Fruit fly (Drosophila melanogaster) whole organism, embryonic: ENCODE data around the gene Bcs1.

Experiments used
- Adf1 ChIP-seq: fragments of 200-800 bp; sonication (Bioruptor generic); IDR thresholded peaks from 2 replicates; pipeline ENCODE4 v1.3.6; 2022; ENCODE audit warnings: missing biosample characterization, missing genetic modification characterization
- B-H1 ChIP-seq: fragments of 200-800 bp; sonication (Bioruptor generic); IDR thresholded peaks from 3 replicates; pipeline ENCODE4 v1.3.6; 2022; ENCODE audit warnings: missing biosample characterization, missing genetic modification characterization
- BEAF-32 ChIP-seq: fragments of 200-800 bp; sonication (Bioruptor generic); optimal IDR thresholded peaks from 3 replicates; lab custom pipeline; 2017; ENCODE audit warnings: missing biosample characterization, missing genetic modification characterization, mild to moderate bottlenecking, moderate library complexity, missing genetic modification reagents
- CG10209 ChIP-seq: fragments of 200-800 bp; sonication (Bioruptor generic); optimal IDR thresholded peaks from 3 replicates; lab custom pipeline; 2017; ENCODE audit warnings: missing biosample characterization, mild to moderate bottlenecking, missing genetic modification characterization, missing genetic modification reagents
- CG10565 ChIP-seq: fragments of 200-800 bp; sonication (Bioruptor generic); optimal IDR thresholded peaks from 3 replicates; lab custom pipeline; 2016; ENCODE audit warnings: missing biosample characterization, mild to moderate bottlenecking, missing genetic modification characterization
- CG10654 ChIP-seq: fragments of 200-800 bp; sonication (Bioruptor generic); optimal IDR thresholded peaks from 2 replicates; lab custom pipeline; 2016; ENCODE audit warnings: missing biosample characterization, missing genetic modification characterization
- CG11247 ChIP-seq: fragments of 200-800 bp; sonication (Bioruptor generic); IDR thresholded peaks from 2 replicates; pipeline ENCODE4 v1.3.6; 2022; ENCODE audit warnings: missing biosample characterization, missing genetic modification characterization
- CG11695 ChIP-seq: fragments of 200-800 bp; sonication (Bioruptor generic); IDR thresholded peaks from 3 replicates; pipeline ENCODE4 v1.3.6; 2022; ENCODE audit warnings: missing biosample characterization, missing genetic modification characterization
- CG14050 ChIP-seq: fragments of 200-800 bp; sonication (Bioruptor generic); IDR thresholded peaks from 3 replicates; pipeline ENCODE4 v1.3.6; 2022; ENCODE audit warnings: missing biosample characterization, missing genetic modification characterization
- CG14710 ChIP-seq: fragments of 200-800 bp; sonication (Bioruptor generic); optimal IDR thresholded peaks from 3 replicates; lab custom pipeline; 2019; ENCODE audit warnings: missing biosample characterization, mild to moderate bottlenecking, missing genetic modification characterization, moderate library complexity
- CG14860 ChIP-seq: fragments of 200-800 bp; sonication (Bioruptor generic); IDR thresholded peaks from 3 replicates; pipeline ENCODE4 v1.3.6; 2022; ENCODE audit warnings: missing biosample characterization, missing genetic modification characterization; ENCODE audit not compliant: partially characterized antibody
- CG15514 ChIP-seq: fragments of 200-800 bp; sonication (Bioruptor generic); optimal IDR thresholded peaks from 3 replicates; lab custom pipeline; 2017; ENCODE audit warnings: missing biosample characterization, missing genetic modification characterization, mild to moderate bottlenecking, moderate library complexity, missing genetic modification reagents
- CG2129 ChIP-seq: fragments of 200-800 bp; sonication (Bioruptor generic); IDR thresholded peaks from 2 replicates; pipeline ENCODE4 v1.3.6; 2022; ENCODE audit warnings: missing biosample characterization, missing genetic modification characterization; ENCODE audit not compliant: partially characterized antibody
- CG34376 ChIP-seq: fragments of 200-800 bp; sonication (Bioruptor generic); optimal IDR thresholded peaks from 2 replicates; lab custom pipeline; 2018; ENCODE audit warnings: missing biosample characterization, mild to moderate bottlenecking, missing genetic modification characterization
- CG34422 ChIP-seq: fragments of 200-800 bp; sonication (Bioruptor generic); IDR thresholded peaks from 3 replicates; pipeline ENCODE4 v1.3.6; 2022; ENCODE audit warnings: missing biosample characterization, missing genetic modification characterization
- CG4424 ChIP-seq: fragments of 200-800 bp; sonication (Bioruptor generic); optimal IDR thresholded peaks from 3 replicates; lab custom pipeline; 2016; ENCODE audit warnings: missing biosample characterization, missing genetic modification characterization
- CG4617 ChIP-seq: fragments of 200-800 bp; sonication (Bioruptor generic); optimal IDR thresholded peaks from 3 replicates; lab custom pipeline; 2016; ENCODE audit warnings: missing biosample characterization, missing genetic modification characterization, borderline replicate concordance
- CG4854 ChIP-seq: fragments of 200-800 bp; sonication (Bioruptor generic); optimal IDR thresholded peaks from 2 replicates; lab custom pipeline; 2016; ENCODE audit warnings: missing biosample characterization, missing genetic modification characterization, inconsistent platforms
- CG6813 ChIP-seq: fragments of 200-800 bp; sonication (Bioruptor generic); optimal IDR thresholded peaks from 2 replicates; lab custom pipeline; 2017; ENCODE audit warnings: missing biosample characterization, missing genetic modification characterization, mild to moderate bottlenecking, moderate library complexity, missing genetic modification reagents
- CG7271 ChIP-seq: fragments of 200-800 bp; sonication (Bioruptor generic); optimal IDR thresholded peaks from 2 replicates; lab custom pipeline; 2018; ENCODE audit warnings: missing biosample characterization, mild to moderate bottlenecking, missing genetic modification characterization, moderate library complexity
- CG9609 ChIP-seq: fragments of 200-800 bp; sonication (Bioruptor generic); optimal IDR thresholded peaks from 3 replicates; lab custom pipeline; 2016; ENCODE audit warnings: missing biosample characterization, missing genetic modification characterization
- CG9797 ChIP-seq: fragments of 200-800 bp; sonication (Bioruptor generic); optimal IDR thresholded peaks from 3 replicates; lab custom pipeline; 2018; ENCODE audit warnings: missing biosample characterization, mild to moderate bottlenecking, missing genetic modification characterization
- ERR ChIP-seq: fragments of 200-800 bp; sonication (Bioruptor generic); optimal IDR thresholded peaks from 2 replicates; lab custom pipeline; 2016; ENCODE audit warnings: missing biosample characterization, missing genetic modification characterization
- Elba2 ChIP-seq: fragments of 200-800 bp; sonication (Bioruptor generic); optimal IDR thresholded peaks from 3 replicates; lab custom pipeline; 2016; ENCODE audit warnings: missing biosample characterization, missing genetic modification characterization
- Hmr ChIP-seq: fragments of 200-800 bp; sonication (Bioruptor generic); optimal IDR thresholded peaks from 3 replicates; lab custom pipeline; 2017; ENCODE audit warnings: mild to moderate bottlenecking, missing biosample characterization, missing genetic modification reagents, missing genetic modification characterization
- Hr39 ChIP-seq: fragments of >200 bp; optimal IDR thresholded peaks from 2 replicates; lab custom pipeline; 2017
- Lim3 ChIP-seq: fragments of 200-800 bp; sonication (Bioruptor generic); IDR thresholded peaks from 2 replicates; pipeline ENCODE4 v1.3.6; 2022; ENCODE audit warnings: missing biosample characterization, missing genetic modification characterization
- Lpt ChIP-seq: fragments of >200 bp; optimal IDR thresholded peaks from 2 replicates; lab custom pipeline; 2018; ENCODE audit warnings: missing biosample characterization, missing genetic modification characterization
- Mad ChIP-seq: fragments of 200-800 bp; sonication (Bioruptor generic); optimal IDR thresholded peaks from 2 replicates; lab custom pipeline; 2016; ENCODE audit warnings: missing biosample characterization, missing genetic modification characterization
- Mrtf ChIP-seq: fragments of 200-800 bp; sonication (Bioruptor generic); IDR thresholded peaks from 3 replicates; pipeline ENCODE4 v1.3.6; 2022; ENCODE audit warnings: missing biosample characterization, missing genetic modification characterization
- Nf-YB ChIP-seq: fragments of 200-800 bp; sonication (Bioruptor generic); optimal IDR thresholded peaks from 3 replicates; lab custom pipeline; 2019; ENCODE audit warnings: missing biosample characterization, mild to moderate bottlenecking, missing genetic modification characterization, moderate library complexity
- Oaz ChIP-seq: fragments of 200-800 bp; sonication (Bioruptor generic); IDR thresholded peaks from 2 replicates; pipeline ENCODE4 v1.3.6; 2022; ENCODE audit warnings: missing biosample characterization, missing genetic modification characterization
- Six4 ChIP-seq: fragments of 200-800 bp; sonication (Bioruptor generic); optimal IDR thresholded peaks from 2 replicates; lab custom pipeline; 2016; ENCODE audit warnings: missing biosample characterization, missing genetic modification characterization
- Vsx1 ChIP-seq: fragments of 200-800 bp; sonication (Bioruptor generic); optimal IDR thresholded peaks from 2 replicates; lab custom pipeline; 2017; ENCODE audit warnings: missing biosample characterization, mild to moderate bottlenecking, missing genetic modification characterization, missing genetic modification reagents
- Xbp1 ChIP-seq: fragments of 200-800 bp; sonication (Bioruptor generic); optimal IDR thresholded peaks from 3 replicates; lab custom pipeline; 2016; ENCODE audit warnings: missing biosample characterization, mild to moderate bottlenecking, missing genetic modification characterization
- Xrp1 ChIP-seq: fragments of 200-800 bp; sonication (Bioruptor generic); IDR thresholded peaks from 2 replicates; pipeline ENCODE4 v1.3.6; 2022; ENCODE audit warnings: missing biosample characterization, missing genetic modification characterization
- fd3F ChIP-seq: fragments of 200-800 bp; sonication (Bioruptor generic); optimal IDR thresholded peaks from 2 replicates; lab custom pipeline; 2018; ENCODE audit warnings: missing biosample characterization, mild to moderate bottlenecking, missing genetic modification characterization, moderate library complexity
- fru ChIP-seq: fragments of >200 bp; optimal IDR thresholded peaks from 2 replicates; lab custom pipeline; 2017
- grn ChIP-seq: fragments of 200-800 bp; sonication (Bioruptor generic); optimal IDR thresholded peaks from 3 replicates; lab custom pipeline; 2017; ENCODE audit warnings: missing biosample characterization, missing genetic modification characterization
- hkb ChIP-seq, 2 experiments: fragments of 200-800 bp in 1 of 2; fragments of >200 bp in 1 of 2; sonication (Bioruptor generic) in 1 of 2; IDR thresholded peaks in 1 of 2; optimal IDR thresholded peaks in 1 of 2; 2 replicates each; pipeline versions ENCODE4 v1.3.6 to Lab custom; 2017 to 2022; ENCODE audit warnings: missing biosample characterization in 1 of 2, missing genetic modification characterization in 1 of 2
- inv ChIP-seq: fragments of 200-800 bp; sonication (Bioruptor generic); IDR thresholded peaks from 2 replicates; pipeline ENCODE4 v1.3.6; 2022; ENCODE audit warnings: missing biosample characterization, missing genetic modification characterization; ENCODE audit not compliant: partially characterized antibody
- kay ChIP-seq: fragments of 200-800 bp; sonication (Bioruptor generic); optimal IDR thresholded peaks from 2 replicates; lab custom pipeline; 2016; ENCODE audit warnings: missing biosample characterization, missing genetic modification characterization
- nmo ChIP-seq: fragments of 200-800 bp; sonication (Bioruptor generic); optimal IDR thresholded peaks from 2 replicates; lab custom pipeline; 2018; ENCODE audit warnings: missing biosample characterization, mild to moderate bottlenecking, missing genetic modification characterization, moderate library complexity
- oc ChIP-seq: fragments of 200-800 bp; sonication (Bioruptor generic); optimal IDR thresholded peaks from 2 replicates; lab custom pipeline; 2018; ENCODE audit warnings: missing biosample characterization, mild to moderate bottlenecking, missing genetic modification characterization, moderate library complexity
- odd ChIP-seq: fragments of 200-800 bp; sonication (Bioruptor generic); optimal IDR thresholded peaks from 2 replicates; lab custom pipeline; 2017; ENCODE audit warnings: missing biosample characterization, mild to moderate bottlenecking, missing genetic modification characterization
- pzg ChIP-seq: fragments of 200-800 bp; sonication (Bioruptor generic); optimal IDR thresholded peaks from 3 replicates; lab custom pipeline; 2018; ENCODE audit warnings: missing biosample characterization, mild to moderate bottlenecking, missing genetic modification characterization, moderate library complexity
- repo ChIP-seq: fragments of 200-800 bp; sonication (Bioruptor generic); optimal IDR thresholded peaks from 2 replicates; lab custom pipeline; 2016; ENCODE audit warnings: missing biosample characterization, missing genetic modification characterization
- run ChIP-seq: fragments of 200-800 bp; sonication (Bioruptor generic); optimal IDR thresholded peaks from 3 replicates; lab custom pipeline; 2018; ENCODE audit warnings: missing biosample characterization, mild to moderate bottlenecking, missing genetic modification characterization
- slbo ChIP-seq: fragments of 200-800 bp; sonication (Bioruptor generic); IDR thresholded peaks from 2 replicates; pipeline ENCODE4 v1.3.6; 2022; ENCODE audit warnings: missing biosample characterization, missing genetic modification characterization
- tio ChIP-seq: fragments of 200-800 bp; sonication (Bioruptor generic); optimal IDR thresholded peaks from 2 replicates; lab custom pipeline; 2017; ENCODE audit warnings: missing biosample characterization, missing genetic modification characterization, inconsistent platforms

The Bcs1 gene

DNA sequence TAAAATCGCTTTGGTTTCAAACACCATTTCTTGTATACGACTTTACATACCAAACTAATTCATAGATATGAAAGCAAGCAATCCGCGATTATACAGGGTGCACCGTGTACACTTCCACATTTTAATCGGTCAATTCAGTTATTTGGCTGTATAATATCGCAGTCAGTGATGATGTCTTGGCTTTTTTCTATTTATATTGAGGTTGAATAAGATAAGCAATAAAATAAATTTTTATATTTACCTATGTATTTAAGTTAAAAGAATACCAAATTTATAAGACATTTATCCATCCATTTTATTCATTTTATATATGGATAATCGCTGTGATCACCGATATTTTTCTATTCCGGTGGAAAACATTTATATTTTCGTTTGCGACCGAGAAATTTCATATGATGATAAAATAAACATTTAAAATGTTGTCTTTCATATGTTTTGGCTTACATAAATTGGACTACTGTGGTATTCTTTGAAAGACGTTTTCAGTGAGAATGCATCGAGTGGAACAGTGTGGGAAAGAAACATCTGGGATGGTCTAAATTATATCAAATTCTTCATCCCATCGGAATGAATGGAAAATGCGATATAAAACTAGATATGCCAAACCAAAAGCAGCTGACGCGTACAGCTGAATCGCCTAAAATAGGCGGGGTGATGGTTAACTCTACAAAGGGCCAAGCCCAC, 4.4 kb downstream of the Bcs1 start, which contains the start of gene CG5708 (continued):
- no peak for TF ChIP-seq CG34376 (GFP tag; lab: Kevin White, UChicago)
- no peak for TF ChIP-seq Elba2 (GFP tag; lab: Kevin White, UChicago)
- TF ChIP-seq CG4424 (GFP tag; lab: Kevin White, UChicago): peak; percentile 6
- TF ChIP-seq B-H1: no peak
- peak; percentile 58 for TF ChIP-seq pzg
- TF ChIP-seq Mad (GFP tag; lab: Kevin White, UChicago): no peak
- TF ChIP-seq Lpt (GFP tag; lab: Kevin White, UChicago): no peak
- TF ChIP-seq slbo: peak; percentile 73
- TF ChIP-seq Lim3 (GFP tag; lab: Robert Waterston, UW): no peak
- TF ChIP-seq Xbp1 (GFP tag; lab: Kevin White, UChicago): peak; percentile 48
- TF ChIP-seq BEAF-32 (GFP tag; lab: Kevin White, UChicago): peak; percentile 73
- TF ChIP-seq Oaz (GFP tag; lab: Robert Waterston, UW): no peak
- TF ChIP-seq Six4 (GFP tag; lab: Kevin White, UChicago): no peak
- TF ChIP-seq ERR (GFP tag; lab: Kevin White, UChicago): no peak
- no peak for TF ChIP-seq CG9609 (GFP tag; lab: Kevin White, UChicago)
- TF ChIP-seq hkb (optimal IDR thresholded peaks at IDR 0.05; lab: Kevin White, UChicago): no peak
- no peak for TF ChIP-seq hkb (GFP tag; IDR thresholded peaks at IDR 0.05; lab: Robert Waterston, UW)
- peak; percentile 30 for TF ChIP-seq CG15514
- TF ChIP-seq odd (GFP tag; lab: Kevin White, UChicago): no peak
- TF ChIP-seq CG11695 (GFP tag; lab: Robert Waterston, UW): no peak
- no peak for TF ChIP-seq Adf1 (GFP tag; lab: Robert Waterston, UW)
- TF ChIP-seq CG14050 (GFP tag; lab: Robert Waterston, UW): no peak
- peak; percentile 73 for TF ChIP-seq CG4617
- no peak for TF ChIP-seq CG7271 (tag; lab: Kevin White, UChicago)
- no peak for TF ChIP-seq CG10209 (GFP tag; lab: Kevin White, UChicago)
- no peak for TF ChIP-seq Vsx1 (GFP tag; lab: Kevin White, UChicago)
- no peak for TF ChIP-seq CG4854 (GFP tag; lab: Kevin White, UChicago)
- TF ChIP-seq CG2129 (GFP tag; lab: Robert Waterston, UW): no peak
- no peak for TF ChIP-seq CG11247 (GFP tag; lab: Robert Waterston, UW)
- no peak for TF ChIP-seq fru (lab: Kevin White, UChicago)
- no peak for TF ChIP-seq run
- TF ChIP-seq Mrtf (GFP tag; lab: Robert Waterston, UW): no peak
- no peak for TF ChIP-seq CG9797 (GFP tag; lab: Kevin White, UChicago)
- no peak for TF ChIP-seq repo (GFP tag; lab: Kevin White, UChicago)
- no peak for TF ChIP-seq Nf-YB (GFP tag; lab: Kevin White, UChicago)
- TF ChIP-seq Xrp1 (GFP tag; lab: Robert Waterston, UW): no peak
- no peak for TF ChIP-seq fd3F (GFP tag; lab: Kevin White, UChicago)
- peak; percentile 33 for TF ChIP-seq CG14710
- no peak for TF ChIP-seq tio
- no peak for TF ChIP-seq CG34422 (GFP tag; lab: Robert Waterston, UW)
- TF ChIP-seq grn: no peak
- TF ChIP-seq Hmr (GFP tag; lab: Kevin White, UChicago): no peak
- TF ChIP-seq CG14860: no peak
- TF ChIP-seq Hr39 (lab: Kevin White, UChicago): no peak
- TF ChIP-seq kay (GFP tag; lab: Kevin White, UChicago): no peak
- no peak for TF ChIP-seq CG10565 (GFP tag; lab: Kevin White, UChicago)
- TF ChIP-seq nmo: peak; percentile 66
- TF ChIP-seq oc (tag; lab: Kevin White, UChicago): no peak
- peak; percentile 57; the same call in 1 of the 2 replicates for TF ChIP-seq inv (GFP tag; lab: Robert Waterston, UW)
- no peak for TF ChIP-seq CG10654
- TF ChIP-seq CG6813 (GFP tag; lab: Kevin White, UChicago): no peak
